Worm (Caenorhabditis elegans) whole organism, young adult: ENCODE measurements around the gene W10G11.1.

Experiments
- F33H1.4 ChIP-seq: fragments of 200-800 bp; sonication (Bioruptor generic); IDR thresholded peaks from 2 replicates; pipeline ENCODE4 v1.3.6; 2022; ENCODE audit warnings: missing genetic modification reagents, missing genetic modification characterization, missing compliant biosample characterization
- Y67H2A.10 ChIP-seq: fragments of 200-800 bp; sonication (Bioruptor generic); conservative IDR thresholded peaks from 2 replicates; pipeline ENCODE4 v1.3.6; 2022; ENCODE audit warnings: missing genetic modification reagents, missing genetic modification characterization, missing compliant biosample characterization
- lin-40 ChIP-seq: sonication (generic microtip); optimal IDR thresholded peaks from 2 replicates; lab custom pipeline; 2016; ENCODE audit warnings: missing genetic modification characterization, mild to moderate bottlenecking, missing compliant biosample characterization, missing genotype, missing genetic modification reagents
- mxl-1 ChIP-seq: sonication (generic microtip); optimal IDR thresholded peaks from 2 replicates; lab custom pipeline; 2016; ENCODE audit warnings: missing genetic modification characterization, missing compliant biosample characterization
- snpc-4 ChIP-seq, 5 experiments: fragments of 150-350 bp in 1 of 5; sonication (generic microtip) in 4 of 5; optimal IDR thresholded peaks; 2 replicates each; lab custom pipeline; 2014 to 2018; ENCODE audit warnings: missing genetic modification characterization in 5 of 5, missing biosample characterization in 3 of 5, antibody characterized with exemption in 2 of 5, mild to moderate bottlenecking in 2 of 5, missing compliant biosample characterization in 2 of 5, missing genotype in 2 of 5, moderate library complexity in 2 of 5, missing genetic modification reagents in 1 of 5
- tlf-1 ChIP-seq: fragments of 200-800 bp; sonication (Bioruptor generic); optimal IDR thresholded peaks from 2 replicates; lab custom pipeline; 2018; ENCODE audit warnings: mild to moderate bottlenecking, missing genetic modification characterization, missing compliant biosample characterization
- unc-62 ChIP-seq: fragments of 150-350 bp; optimal IDR thresholded peaks from 2 replicates; lab custom pipeline; 2014; ENCODE audit warnings: missing biosample characterization, missing genetic modification reagents, missing genetic modification characterization
- ztf-22 ChIP-seq: fragments of 200-800 bp; sonication (Bioruptor generic); optimal IDR thresholded peaks from 2 replicates; lab custom pipeline; 2018; ENCODE audit warnings: mild to moderate bottlenecking, missing genetic modification characterization, moderate library complexity, missing compliant biosample characterization

- no peak for TF ChIP-seq lin-40 (tag; lab: Kevin White, UChicago)
- TF ChIP-seq tlf-1 (GFP tag; lab: Kevin White, UChicago): no peak
- TF ChIP-seq mxl-1 (tag; lab: Kevin White, UChicago): no peak
- no peak for TF ChIP-seq unc-62
- no peak for TF ChIP-seq ztf-22 (GFP tag; lab: Kevin White, UChicago)
- no peak for TF ChIP-seq snpc-4 (GFP tag; optimal IDR thresholded peaks at IDR 0.05; lab: Kevin White, UChicago)
- no peak for TF ChIP-seq snpc-4 (tag; optimal IDR thresholded peaks at IDR 0.05; lab: Kevin White, UChicago)
- no peak for TF ChIP-seq Y67H2A.10 (GFP tag; lab: Robert Waterston, UW)
- no peak for TF ChIP-seq F33H1.4 (GFP tag; lab: Robert Waterston, UW)
Measured at ce11 chrII:3562419-3562818, 1.9 kb upstream of the W10G11.1 start, which contains the start of gene W10G11.3.
